Worm (Caenorhabditis elegans) whole organism, L1 larva: ENCODE results near the gene cng-3.

Source experiments
- C04F5.9 ChIP-seq: sonication (generic microtip); optimal IDR thresholded peaks from 2 replicates; lab custom pipeline; 2016; ENCODE audit warnings: missing genetic modification characterization, missing compliant biosample characterization
- C34B4.2 ChIP-seq: sonication (generic microtip); optimal IDR thresholded peaks from 2 replicates; lab custom pipeline; 2017; ENCODE audit warnings: mild to moderate bottlenecking, missing genetic modification characterization, missing compliant biosample characterization
- Y116A8C.19 ChIP-seq: sonication (generic microtip); optimal IDR thresholded peaks from 2 replicates; lab custom pipeline; 2016; ENCODE audit warnings: missing compliant biosample characterization, missing genetic modification characterization, borderline replicate concordance
- aha-1 ChIP-seq: fragments of 150-350 bp; optimal IDR thresholded peaks from 2 replicates; lab custom pipeline; 2014; ENCODE audit warnings: missing biosample characterization, missing genetic modification characterization
- alr-1 ChIP-seq: fragments of 200-800 bp; sonication (Bioruptor generic); optimal IDR thresholded peaks from 2 replicates; lab custom pipeline; 2018; ENCODE audit warnings: borderline replicate concordance, mild to moderate bottlenecking, missing genetic modification characterization, missing compliant biosample characterization
- ama-1 ChIP-seq: fragments of 150-350 bp; optimal IDR thresholded peaks from 2 replicates; lab custom pipeline; 2014
- ceh-88 ChIP-seq: fragments of 200-800 bp; sonication (Bioruptor generic); IDR thresholded peaks from 2 replicates; pipeline ENCODE4 v1.3.6; 2022; ENCODE audit warnings: missing genetic modification characterization, missing compliant biosample characterization
- ces-1 ChIP-seq: fragments of 150-350 bp; optimal IDR thresholded peaks from 2 replicates; lab custom pipeline; 2014; ENCODE audit warnings: missing biosample characterization, missing genetic modification reagents, missing genetic modification characterization
- dpl-1 ChIP-seq, 3 experiments: fragments of 150-350 bp in 2 of 3; sonication (generic microtip) in 1 of 3; optimal IDR thresholded peaks; 2 replicates each; lab custom pipeline; 2014 to 2017; ENCODE audit warnings: missing biosample characterization in 3 of 3, missing genetic modification characterization in 3 of 3, missing genetic modification reagents in 3 of 3
- dsc-1 ChIP-seq: sonication (generic microtip); optimal IDR thresholded peaks from 2 replicates; lab custom pipeline; 2016; ENCODE audit warnings: mild to moderate bottlenecking, missing genetic modification characterization, missing compliant biosample characterization
- efl-1 ChIP-seq, 4 experiments: fragments of 150-350 bp; optimal IDR thresholded peaks in 3 of 4; peaks in 1 of 4; 1 replicate in 1 of 4; 2 replicates in 3 of 4; lab custom pipeline; 2014; ENCODE audit warnings: missing biosample characterization in 2 of 4, missing genetic modification characterization in 2 of 4, missing genetic modification reagents in 2 of 4
- efl-3 ChIP-seq: fragments of 200-800 bp; sonication (Bioruptor generic); optimal IDR thresholded peaks from 2 replicates; lab custom pipeline; 2018; ENCODE audit warnings: mild to moderate bottlenecking, missing genetic modification characterization, missing compliant biosample characterization
- egl-13 ChIP-seq: sonication (generic microtip); optimal IDR thresholded peaks from 2 replicates; lab custom pipeline; 2016; ENCODE audit warnings: missing genotype, missing genetic modification reagents, missing genetic modification characterization, missing compliant biosample characterization
- egl-27 ChIP-seq, 2 experiments: fragments of 150-350 bp in 1 of 2; sonication (generic microtip); optimal IDR thresholded peaks; 3 replicates each; lab custom pipeline; 2017 to 2018; ENCODE audit warnings: missing biosample characterization in 2 of 2, missing genetic modification characterization in 2 of 2, missing genetic modification reagents in 2 of 2
- elt-2 ChIP-seq: sonication (generic microtip); optimal IDR thresholded peaks from 2 replicates; lab custom pipeline; 2016; ENCODE audit warnings: missing genetic modification characterization, mild to moderate bottlenecking, inconsistent platforms, missing compliant biosample characterization, missing genetic modification reagents
- fkh-10 ChIP-seq: sonication (generic microtip); optimal IDR thresholded peaks from 2 replicates; lab custom pipeline; 2017; ENCODE audit warnings: missing biosample characterization, missing genetic modification reagents, missing genetic modification characterization
- fkh-4 ChIP-seq: sonication (generic microtip); optimal IDR thresholded peaks from 2 replicates; lab custom pipeline; 2016; ENCODE audit warnings: missing compliant biosample characterization, missing genetic modification characterization, borderline replicate concordance
- grh-1 ChIP-seq: fragments of 200-800 bp; sonication (Bioruptor generic); IDR thresholded peaks from 2 replicates; pipeline ENCODE4 v1.3.6; 2022; ENCODE audit warnings: missing genetic modification reagents, missing genetic modification characterization, missing compliant biosample characterization
- hlh-17 ChIP-seq: fragments of 200-800 bp; sonication (Bioruptor generic); optimal IDR thresholded peaks from 2 replicates; lab custom pipeline; 2018; ENCODE audit warnings: missing genetic modification characterization, mild to moderate bottlenecking, missing compliant biosample characterization, moderate library complexity, borderline replicate concordance
- hlh-4 ChIP-seq: sonication (generic microtip); optimal IDR thresholded peaks from 2 replicates; lab custom pipeline; 2016; ENCODE audit warnings: mild to moderate bottlenecking, missing genetic modification characterization, missing compliant biosample characterization
- hpl-2 ChIP-seq: fragments of 150-350 bp; optimal IDR thresholded peaks from 2 replicates; lab custom pipeline; 2014; ENCODE audit warnings: missing biosample characterization, missing genetic modification reagents, missing genetic modification characterization
- lin-13 ChIP-seq: fragments of 150-350 bp; optimal IDR thresholded peaks from 2 replicates; lab custom pipeline; 2014; ENCODE audit warnings: missing biosample characterization, missing genetic modification reagents, missing genetic modification characterization
- lin-14 ChIP-seq: fragments of 200-800 bp; sonication (Bioruptor generic); optimal IDR thresholded peaks from 2 replicates; lab custom pipeline; 2018; ENCODE audit warnings: mild to moderate bottlenecking, missing genetic modification characterization, moderate library complexity, missing compliant biosample characterization
- lin-15B ChIP-seq: fragments of 150-350 bp; sonication (generic microtip); optimal IDR thresholded peaks from 3 replicates; lab custom pipeline; 2014; ENCODE audit warnings: missing biosample characterization, missing genetic modification characterization
- lin-39 ChIP-seq: fragments of 150-350 bp; optimal IDR thresholded peaks from 2 replicates; lab custom pipeline; 2014; ENCODE audit warnings: missing biosample characterization, missing genetic modification reagents, missing genetic modification characterization
- lir-3 ChIP-seq: sonication (generic microtip); optimal IDR thresholded peaks from 2 replicates; lab custom pipeline; 2016; ENCODE audit warnings: mild to moderate bottlenecking, missing genetic modification characterization, moderate library complexity, missing compliant biosample characterization; ENCODE audit not compliant: poor library complexity
- mef-2 ChIP-seq: fragments of 150-350 bp; optimal IDR thresholded peaks from 2 replicates; lab custom pipeline; 2014; ENCODE audit warnings: missing biosample characterization, missing genetic modification characterization
- mep-1 ChIP-seq: fragments of 150-350 bp; optimal IDR thresholded peaks from 2 replicates; lab custom pipeline; 2014; ENCODE audit warnings: missing biosample characterization, missing genetic modification characterization
- nhr-11 ChIP-seq: fragments of 150-350 bp; optimal IDR thresholded peaks from 2 replicates; lab custom pipeline; 2014; ENCODE audit warnings: missing biosample characterization, missing genetic modification characterization
- nhr-19 ChIP-seq: fragments of 200-800 bp; sonication (Bioruptor generic); conservative IDR thresholded peaks from 2 replicates; pipeline ENCODE4 v1.3.6; 2022; ENCODE audit warnings: missing genetic modification characterization, missing compliant biosample characterization
- nhr-20 ChIP-seq: sonication (generic microtip); optimal IDR thresholded peaks from 2 replicates; lab custom pipeline; 2016; ENCODE audit warnings: mild to moderate bottlenecking, missing genetic modification characterization, missing compliant biosample characterization
- nhr-28 ChIP-seq: fragments of 150-350 bp; optimal IDR thresholded peaks from 2 replicates; lab custom pipeline; 2014; ENCODE audit warnings: missing biosample characterization, missing genetic modification characterization
- nhr-47 ChIP-seq: sonication (generic microtip); optimal IDR thresholded peaks from 2 replicates; lab custom pipeline; 2016; ENCODE audit warnings: mild to moderate bottlenecking, missing genetic modification characterization, moderate library complexity, missing compliant biosample characterization
- nhr-76 ChIP-seq: sonication (generic microtip); optimal IDR thresholded peaks from 2 replicates; lab custom pipeline; 2017; ENCODE audit warnings: missing biosample characterization, missing genetic modification characterization
- nhr-77 ChIP-seq: fragments of 150-350 bp; optimal IDR thresholded peaks from 2 replicates; lab custom pipeline; 2014; ENCODE audit warnings: missing biosample characterization, missing genetic modification characterization
- nhr-84 ChIP-seq: sonication (generic microtip); optimal IDR thresholded peaks from 2 replicates; lab custom pipeline; 2017; ENCODE audit warnings: missing biosample characterization, missing genetic modification characterization
- pag-3 ChIP-seq: sonication (generic microtip); optimal IDR thresholded peaks from 2 replicates; lab custom pipeline; 2017; ENCODE audit warnings: missing genetic modification characterization, mild to moderate bottlenecking, missing compliant biosample characterization, antibody characterized with exemption, borderline replicate concordance; ENCODE audit not compliant: insufficient read depth
- pqm-1 ChIP-seq: sonication (generic microtip); optimal IDR thresholded peaks from 3 replicates; lab custom pipeline; 2017; ENCODE audit warnings: missing biosample characterization, missing genetic modification characterization
- skn-1 ChIP-seq: fragments of 150-350 bp; optimal IDR thresholded peaks from 2 replicates; lab custom pipeline; 2014; ENCODE audit warnings: missing biosample characterization, missing genetic modification characterization
- snpc-4 ChIP-seq: fragments of 150-350 bp; optimal IDR thresholded peaks from 2 replicates; lab custom pipeline; 2014; ENCODE audit warnings: missing biosample characterization, missing genetic modification characterization
- sup-37 ChIP-seq: fragments of 200-800 bp; sonication (Bioruptor generic); optimal IDR thresholded peaks from 2 replicates; lab custom pipeline; 2018; ENCODE audit warnings: mild to moderate bottlenecking, missing genetic modification characterization, missing compliant biosample characterization
- swsn-7 ChIP-seq: sonication (generic microtip); optimal IDR thresholded peaks from 2 replicates; lab custom pipeline; 2016; ENCODE audit warnings: missing genetic modification characterization, missing compliant biosample characterization
- tbx-2 ChIP-seq: sonication (generic microtip); optimal IDR thresholded peaks from 2 replicates; lab custom pipeline; 2016; ENCODE audit warnings: missing genetic modification characterization, missing compliant biosample characterization
- tlp-1 ChIP-seq: fragments of 150-350 bp; optimal IDR thresholded peaks from 2 replicates; lab custom pipeline; 2014; ENCODE audit warnings: missing biosample characterization, missing genetic modification characterization
- unc-62 ChIP-seq: fragments of 150-350 bp; optimal IDR thresholded peaks from 2 replicates; lab custom pipeline; 2014; ENCODE audit warnings: missing biosample characterization, missing genetic modification reagents, missing genetic modification characterization
- vab-15 ChIP-seq: sonication (generic microtip); optimal IDR thresholded peaks from 2 replicates; lab custom pipeline; 2017; ENCODE audit warnings: missing genotype, mild to moderate bottlenecking, missing genetic modification characterization, missing compliant biosample characterization
- xbp-1 ChIP-seq: sonication (generic microtip); optimal IDR thresholded peaks from 2 replicates; lab custom pipeline; 2016; ENCODE audit warnings: missing genetic modification characterization, missing compliant biosample characterization
- zip-4 ChIP-seq: fragments of 200-800 bp; sonication (Bioruptor generic); optimal IDR thresholded peaks from 2 replicates; lab custom pipeline; 2018; ENCODE audit warnings: mild to moderate bottlenecking, missing genetic modification characterization, moderate library complexity, missing compliant biosample characterization
- ztf-4 ChIP-seq: fragments of 150-350 bp; optimal IDR thresholded peaks from 2 replicates; lab custom pipeline; 2014; ENCODE audit warnings: missing biosample characterization, missing genetic modification characterization

The cng-3 gene

DNA sequence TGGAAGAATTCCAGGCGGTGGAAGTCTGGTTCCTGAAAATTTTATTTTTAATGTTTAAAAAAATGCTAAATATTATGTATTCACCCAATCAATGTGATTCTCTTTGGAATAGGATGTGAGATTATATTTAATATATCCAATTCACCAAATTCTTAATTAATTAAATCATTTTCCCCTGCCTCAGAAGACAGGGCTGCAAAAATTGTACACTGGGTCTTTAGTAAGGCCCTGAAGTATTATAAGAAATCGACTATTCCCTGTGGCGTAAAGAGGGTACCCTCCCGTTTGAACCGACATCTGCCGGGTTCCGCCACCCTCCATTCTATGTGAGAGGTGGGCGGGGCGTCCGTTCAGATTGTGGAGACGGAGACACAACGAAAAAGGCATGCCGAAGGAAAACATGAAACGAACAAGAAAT is 30.4 kb upstream of the cng-3 start (continued):
- TF ChIP-seq C04F5.9 (tag; lab: Kevin White, UChicago) (peak; percentile 62), nhr-47 (tag; lab: Kevin White, UChicago) (peak; percentile 95), egl-13 (tag; lab: Kevin White, UChicago) (peak; percentile 72), unc-62 (GFP tag; lab: Kevin White, UChicago) (no peak), skn-1 (tag; lab: Kevin White, UChicago) (peak; percentile 59), ama-1 (peak; percentile 87), nhr-76 (tag; lab: Kevin White, UChicago) (no peak), C34B4.2 (no peak), aha-1 (tag; lab: Kevin White, UChicago) (no peak), lir-3 (tag; lab: Kevin White, UChicago) (peak; percentile 55), nhr-20 (tag; lab: Kevin White, UChicago) (peak; percentile 89), vab-15 (tag; lab: Kevin White, UChicago) (no peak)
- TF ChIP-seq, all 84 proteins: peak for 57

DNA sequence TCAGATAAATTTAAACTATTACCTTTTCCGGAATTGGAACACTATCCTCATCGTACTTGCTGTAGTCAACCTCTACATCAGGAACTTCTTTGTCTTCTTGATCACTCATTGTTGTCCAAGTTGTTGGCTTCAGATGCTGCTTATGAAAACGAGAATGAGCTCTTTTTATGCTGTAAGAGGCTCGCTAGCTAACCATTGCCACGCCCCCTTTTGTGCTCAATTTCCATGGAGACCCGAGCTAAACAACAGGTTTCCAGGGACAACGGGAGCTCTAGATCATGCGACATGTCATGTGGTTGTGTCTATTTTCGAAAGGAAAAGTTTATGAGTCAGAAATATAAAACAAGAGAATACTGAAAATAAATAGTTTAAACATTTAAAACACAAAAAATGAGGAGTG is 29.6 kb upstream of the cng-3 start, which contains the start of gene C33A12.4:
TSS of gene C33A12.4 (minus strand) at position 131 of the 400 bp plus-strand sequence.
- TF ChIP-seq nhr-77 (tag; lab: Kevin White, UChicago) (no peak), dpl-1 (GFP tag; optimal IDR thresholded peaks at IDR 0.05; lab: Kevin White, UChicago) (no peak), fkh-10 (peak; percentile 24), nhr-28 (tag; lab: Kevin White, UChicago) (no peak), ztf-4 (tag; lab: Kevin White, UChicago) (peak; percentile 8), skn-1 (tag; lab: Kevin White, UChicago) (no peak), lir-3 (tag; lab: Kevin White, UChicago) (no peak), grh-1 (GFP tag; lab: Robert Waterston, UW) (no peak), egl-13 (tag; lab: Kevin White, UChicago) (no peak), fkh-4 (no peak), sup-37 (GFP tag; lab: Kevin White, UChicago) (no peak), lin-14 (GFP tag; lab: Kevin White, UChicago) (no peak), alr-1 (tag; lab: Kevin White, UChicago) (no peak), elt-2 (no peak), aha-1 (tag; lab: Kevin White, UChicago) (no peak), efl-3 (GFP tag; lab: Kevin White, UChicago) (no peak), hlh-17 (no peak), ama-1 (no peak), dsc-1 (tag; lab: Kevin White, UChicago) (peak; percentile 41), pag-3 (tag; lab: Kevin White, UChicago) (no peak), zip-4 (GFP tag; lab: Kevin White, UChicago) (no peak), vab-15 (tag; lab: Kevin White, UChicago) (no peak), lin-15B (tag; lab: Kevin White, UChicago) (no peak), hpl-2 (GFP tag; lab: Kevin White, UChicago) (no peak), tbx-2 (tag; lab: Kevin White, UChicago) (no peak), nhr-19 (no peak), nhr-84 (tag; lab: Kevin White, UChicago) (no peak), mef-2 (no peak), unc-62 (GFP tag; lab: Kevin White, UChicago) (no peak), nhr-47 (tag; lab: Kevin White, UChicago) (peak; percentile 53), nhr-76 (tag; lab: Kevin White, UChicago) (no peak), tlp-1 (tag; lab: Kevin White, UChicago) (no peak), snpc-4 (tag; lab: Kevin White, UChicago) (no peak), efl-1 (optimal IDR thresholded peaks at IDR 0.05; lab: Kevin White, UChicago) (no peak), efl-1 (GFP tag; optimal IDR thresholded peaks at IDR 0.05 in 1 of 2; lab: Kevin White, UChicago) (peak in 1 of 2 experiments; percentile 62), ces-1 (GFP tag; lab: Kevin White, UChicago) (no peak), pqm-1 (tag; lab: Kevin White, UChicago) (no peak), mep-1 (tag; lab: Kevin White, UChicago) (peak; percentile 14), nhr-11 (tag; lab: Kevin White, UChicago) (no peak), lin-39 (no peak), lin-13 (peak; percentile 5), ceh-88 (GFP tag; lab: Robert Waterston, UW) (no peak), hlh-4 (tag; lab: Kevin White, UChicago) (no peak), xbp-1 (tag; lab: Kevin White, UChicago) (peak; percentile 30), Y116A8C.19 (tag; lab: Kevin White, UChicago) (no peak), egl-27 (tag; optimal IDR thresholded peaks at IDR 0.05; lab: Kevin White, UChicago) (no peak), swsn-7 (tag; lab: Kevin White, UChicago) (peak; percentile 5)
